Worm (Caenorhabditis elegans): ENCODE data around the gene xbx-1.

Gene xbx-1

ce11 chrV:15001536-15001935, 21.5 kb downstream of the xbx-1 start:
- TF ChIP-seq unc-39 (tag; optimal IDR thresholded peaks at IDR 0.05): no peak
- peak; percentile 6 for TF ChIP-seq drap-1 (GFP tag; optimal IDR thresholded peaks at IDR 0.05)

ce11 chrV:15002184-15002690, 22.2 kb downstream of the xbx-1 start, which contains the start of the genes fib-1 and mut-15:
Gene fib-1 (minus strand): TSS chrV:15002223.
Gene mut-15 (plus strand): TSS chrV:15002543.
- TF ChIP-seq ces-1 (GFP tag; optimal IDR thresholded peaks at IDR 0.05) (no peak), unc-120 (tag; optimal IDR thresholded peaks at IDR 0.05; ENCODE audit: poor library complexity, severe bottlenecking) (peak; percentile 94), nhr-28 (tag; optimal IDR thresholded peaks at IDR 0.05) (peak; percentile 9), bed-3 (GFP tag; optimal IDR thresholded peaks at IDR 0.05) (peak; percentile 32), nhr-76 (tag; optimal IDR thresholded peaks at IDR 0.05) (no peak), nhr-12 (tag; optimal IDR thresholded peaks at IDR 0.05) (no peak), elt-3 (tag; optimal IDR thresholded peaks at IDR 0.05) (peak; percentile 11), nhr-237 (tag; optimal IDR thresholded peaks at IDR 0.05) (peak; percentile 93), elt-1 (tag; optimal IDR thresholded peaks at IDR 0.05; ENCODE audit: borderline replicate concordance, insufficient read depth) (no peak), blmp-1 (tag; optimal IDR thresholded peaks at IDR 0.05) (no peak), hlh-1 (tag; optimal IDR thresholded peaks at IDR 0.05) (no peak), mls-2 (tag; optimal IDR thresholded peaks at IDR 0.05) (peak; percentile 80), cnd-1 (tag; optimal IDR thresholded peaks at IDR 0.05) (peak; percentile 40), ztf-11 (tag; optimal IDR thresholded peaks at IDR 0.05) (no peak), sem-2 (GFP tag; optimal IDR thresholded peaks at IDR 0.05) (no peak), mep-1 (tag; optimal IDR thresholded peaks at IDR 0.05) (peak; percentile 95), snpc-4 (tag; optimal IDR thresholded peaks at IDR 0.05) (no peak), ceh-43 (GFP tag; optimal IDR thresholded peaks at IDR 0.05) (no peak), flh-1 (GFP tag; optimal IDR thresholded peaks at IDR 0.05) (no peak), tbx-8 (GFP tag; optimal IDR thresholded peaks at IDR 0.05) (peak; percentile 21), lin-13 (tag; optimal IDR thresholded peaks at IDR 0.05) (peak; percentile 93), ham-2 (GFP tag; optimal IDR thresholded peaks at IDR 0.05) (peak; percentile 15), pha-4 (tag; optimal IDR thresholded peaks at IDR 0.05) (peak; percentile 83), drap-1 (GFP tag; optimal IDR thresholded peaks at IDR 0.05) (peak; percentile 92), nhr-2 (tag; optimal IDR thresholded peaks at IDR 0.05) (peak; percentile 37), sptf-1 (tag; optimal IDR thresholded peaks at IDR 0.05) (peak; percentile 86), ceh-39 (tag; optimal IDR thresholded peaks at IDR 0.05) (peak; percentile 96), ceh-83 (GFP tag; optimal IDR thresholded peaks at IDR 0.05) (peak; percentile 51), unc-62 (GFP tag; optimal IDR thresholded peaks at IDR 0.05) (peak; percentile 4), lin-32 (GFP tag; optimal IDR thresholded peaks at IDR 0.05) (no peak), unc-39 (tag; optimal IDR thresholded peaks at IDR 0.05) (no peak), lsy-2 (tag; optimal IDR thresholded peaks at IDR 0.05) (peak; percentile 95)

- no peak for TF ChIP-seq sem-2 (GFP tag; optimal IDR thresholded peaks at IDR 0.05)
- TF ChIP-seq tbx-8 (GFP tag; optimal IDR thresholded peaks at IDR 0.05): no peak
- no peak for TF ChIP-seq lin-13 (tag; optimal IDR thresholded peaks at IDR 0.05)
These were observed 24.8 kb downstream of the xbx-1 start, which contains the start of gene hrde-2 for ce11 chrV:15004800-15005199. Gene hrde-2 (plus strand): TSS chrV:15005100.

ce11 chrV:15011560-15011959, 31.5 kb downstream of the xbx-1 start, which contains the start of gene nmr-2:
Gene nmr-2 (minus strand): TSS chrV:15011660.
- TF ChIP-seq lin-13 (tag; optimal IDR thresholded peaks at IDR 0.05) (no peak), cnd-1 (tag; optimal IDR thresholded peaks at IDR 0.05) (no peak), unc-120 (tag; optimal IDR thresholded peaks at IDR 0.05; ENCODE audit: poor library complexity, severe bottlenecking) (no peak), mls-2 (tag; optimal IDR thresholded peaks at IDR 0.05) (no peak), nhr-76 (tag; optimal IDR thresholded peaks at IDR 0.05) (no peak), pha-4 (tag; optimal IDR thresholded peaks at IDR 0.05) (no peak), unc-39 (tag; optimal IDR thresholded peaks at IDR 0.05) (no peak), ztf-11 (tag; optimal IDR thresholded peaks at IDR 0.05) (no peak), lin-32 (GFP tag; optimal IDR thresholded peaks at IDR 0.05) (no peak), ceh-43 (GFP tag; optimal IDR thresholded peaks at IDR 0.05) (no peak), nhr-12 (tag; optimal IDR thresholded peaks at IDR 0.05) (no peak), mep-1 (tag; optimal IDR thresholded peaks at IDR 0.05) (no peak), flh-1 (GFP tag; optimal IDR thresholded peaks at IDR 0.05) (no peak)
